Worm (Caenorhabditis elegans) whole organism, midembryonic: ENCODE results near the gene K09D9.14.
A peak's percentile ranks its signal among the peaks of the same experiment; 100 is the strongest.

Source experiments
- T22C8.4 ChIP-seq: fragments of 200-800 bp; sonication (Bioruptor generic); IDR thresholded peaks from 2 replicates; pipeline ENCODE4 v1.3.6; 2022; ENCODE audit warnings: missing genetic modification characterization, missing compliant biosample characterization
- cog-1 ChIP-seq: sonication (generic microtip); optimal IDR thresholded peaks from 2 replicates; lab custom pipeline; 2016; ENCODE audit warnings: missing genetic modification characterization, missing compliant biosample characterization
- flt-1 ChIP-seq: fragments of 200-800 bp; sonication (Bioruptor generic); IDR thresholded peaks from 2 replicates; pipeline ENCODE4 v1.3.6; 2022; ENCODE audit warnings: missing genetic modification characterization, missing compliant biosample characterization
- klf-2 ChIP-seq: fragments of 200-800 bp; sonication (Bioruptor generic); conservative IDR thresholded peaks from 2 replicates; pipeline ENCODE4 v1.3.6; 2022; ENCODE audit warnings: missing genetic modification reagents, missing genetic modification characterization, missing compliant biosample characterization
- med-1 ChIP-seq: sonication (generic microtip); optimal IDR thresholded peaks from 2 replicates; lab custom pipeline; 2017; ENCODE audit warnings: missing genetic modification characterization, mild to moderate bottlenecking, missing compliant biosample characterization, antibody characterized with exemption, missing genetic modification reagents; ENCODE audit not compliant: insufficient read depth
- ref-1 ChIP-seq: fragments of 200-800 bp; sonication (Bioruptor generic); conservative IDR thresholded peaks from 2 replicates; pipeline ENCODE4 v1.3.6; 2022; ENCODE audit warnings: missing genetic modification reagents, missing genetic modification characterization, missing compliant biosample characterization
- tab-1 ChIP-seq: fragments of 200-800 bp; sonication (Bioruptor generic); IDR thresholded peaks from 2 replicates; pipeline ENCODE4 v1.3.6; 2022; ENCODE audit warnings: missing genetic modification characterization, missing compliant biosample characterization
- ztf-23 ChIP-seq: fragments of 200-800 bp; sonication (Bioruptor generic); IDR thresholded peaks from 2 replicates; pipeline ENCODE4 v1.3.6; 2022; ENCODE audit warnings: missing genetic modification reagents, missing genetic modification characterization, missing compliant biosample characterization
- ztf-29 ChIP-seq: fragments of 200-800 bp; sonication (Bioruptor generic); IDR thresholded peaks from 2 replicates; pipeline ENCODE4 v1.3.6; 2022; ENCODE audit warnings: missing genetic modification reagents, missing genetic modification characterization, missing compliant biosample characterization

The K09D9.14 gene

ce11 chrV:4021776-4022175 lies at the start of gene K09D9.14:
TSS of gene K09D9.14 (minus strand) at chrV:4021876.
- no peak for TF ChIP-seq klf-2 (GFP tag; lab: Robert Waterston, UW)
- no peak for TF ChIP-seq tab-1 (GFP tag; lab: Robert Waterston, UW)
- no peak for TF ChIP-seq ref-1 (GFP tag; lab: Robert Waterston, UW)
- TF ChIP-seq ztf-29, result no peak
- no peak for TF ChIP-seq ztf-23 (GFP tag; lab: Robert Waterston, UW)
- no peak for TF ChIP-seq med-1 (GFP tag; lab: Kevin White, UChicago)
- TF ChIP-seq cog-1 (tag; lab: Kevin White, UChicago), result no peak
- no peak for TF ChIP-seq T22C8.4
- no peak for TF ChIP-seq flt-1 (GFP tag; lab: Robert Waterston, UW)

ce11 chrV:4063559-4064164 lies 42.0 kb upstream of the K09D9.14 start:
- TF ChIP-seq flt-1 (GFP tag; lab: Robert Waterston, UW), result 0 out of 2 replicates have a peak, but pooled peaks have one; percentile 38

- TF ChIP-seq ref-1 (GFP tag; lab: Robert Waterston, UW) (no peak), med-1 (GFP tag; lab: Kevin White, UChicago) (no peak), tab-1 (GFP tag; lab: Robert Waterston, UW) (no peak), ztf-29 (no peak), flt-1 (GFP tag; lab: Robert Waterston, UW) (no peak), T22C8.4 (no peak), klf-2 (GFP tag; lab: Robert Waterston, UW) (no peak), cog-1 (tag; lab: Kevin White, UChicago) (no peak), ztf-23 (GFP tag; lab: Robert Waterston, UW) (no peak)
Observed at ce11 chrV:4056203-4056602, 34.5 kb upstream of the K09D9.14 start.

ce11 chrV:4055025-4055424 lies 33.3 kb upstream of the K09D9.14 start, which contains the start of gene djr-1.2:
TSS of gene djr-1.2 (minus strand) at chrV:4055125.
- TF ChIP-seq klf-2 (GFP tag; lab: Robert Waterston, UW) (no peak), cog-1 (tag; lab: Kevin White, UChicago) (no peak), T22C8.4 (no peak), ztf-29 (no peak)

- TF ChIP-seq T22C8.4, result no peak
- TF ChIP-seq ref-1 (GFP tag; lab: Robert Waterston, UW), result no peak
- no peak for TF ChIP-seq cog-1 (tag; lab: Kevin White, UChicago)
Observed at ce11 chrV:4047541-4047940, 25.9 kb upstream of the K09D9.14 start, which contains the start of gene srh-169. TSS of gene srh-169 (plus strand) at chrV:4047841.

ce11 chrV:4046122-4046521 lies 24.4 kb upstream of the K09D9.14 start, which contains the start of gene phat-7:
TSS of gene phat-7 (plus strand) at chrV:4046422.
- TF ChIP-seq ref-1 (GFP tag; lab: Robert Waterston, UW) (no peak), klf-2 (GFP tag; lab: Robert Waterston, UW) (no peak), med-1 (GFP tag; lab: Kevin White, UChicago) (no peak), tab-1 (GFP tag; lab: Robert Waterston, UW) (no peak), ztf-29 (no peak), ztf-23 (GFP tag; lab: Robert Waterston, UW) (no peak), cog-1 (tag; lab: Kevin White, UChicago) (no peak), flt-1 (GFP tag; lab: Robert Waterston, UW) (no peak), T22C8.4 (no peak)

- no peak for TF ChIP-seq tab-1 (GFP tag; lab: Robert Waterston, UW)
- TF ChIP-seq T22C8.4, result no peak
- no peak for TF ChIP-seq ztf-29
- TF ChIP-seq cog-1 (tag; lab: Kevin White, UChicago), result no peak
- no peak for TF ChIP-seq flt-1 (GFP tag; lab: Robert Waterston, UW)
- no peak for TF ChIP-seq ref-1 (GFP tag; lab: Robert Waterston, UW)
- no peak for TF ChIP-seq ztf-23 (GFP tag; lab: Robert Waterston, UW)
- no peak for TF ChIP-seq klf-2 (GFP tag; lab: Robert Waterston, UW)
- no peak for TF ChIP-seq med-1 (GFP tag; lab: Kevin White, UChicago)
Observed at ce11 chrV:4043632-4044031, 22.0 kb upstream of the K09D9.14 start, which contains the start of gene phat-3. TSS of gene phat-3 (plus strand) at chrV:4043932.

ce11 chrV:4041853-4042424 lies 20.3 kb upstream of the K09D9.14 start, which contains the start of the genes C49G7.10 and irg-2:
TSS of gene C49G7.10 (minus strand) at chrV:4042021.
TSS of gene irg-2 (plus strand) at chrV:4042181.
- TF ChIP-seq flt-1 (GFP tag; lab: Robert Waterston, UW) (no peak), ztf-23 (GFP tag; lab: Robert Waterston, UW) (no peak), cog-1 (tag; lab: Kevin White, UChicago) (no peak), tab-1 (GFP tag; lab: Robert Waterston, UW) (no peak), T22C8.4 (no peak), ztf-29 (no peak), med-1 (GFP tag; lab: Kevin White, UChicago) (no peak), ref-1 (GFP tag; lab: Robert Waterston, UW) (no peak), klf-2 (GFP tag; lab: Robert Waterston, UW) (no peak)

- TF ChIP-seq T22C8.4 (no peak), klf-2 (GFP tag; lab: Robert Waterston, UW) (no peak), tab-1 (GFP tag; lab: Robert Waterston, UW) (no peak), med-1 (GFP tag; lab: Kevin White, UChicago) (no peak), ref-1 (GFP tag; lab: Robert Waterston, UW) (no peak), ztf-23 (GFP tag; lab: Robert Waterston, UW) (no peak), cog-1 (tag; lab: Kevin White, UChicago) (no peak), ztf-29 (no peak), flt-1 (GFP tag; lab: Robert Waterston, UW) (no peak)
Observed at ce11 chrV:4038557-4038956, 16.9 kb upstream of the K09D9.14 start.
